Worm (Caenorhabditis elegans) whole organism, dauer: ENCODE data around the gene tank-1.

Experiments
- unc-62 ChIP-seq: sonication (generic microtip); optimal IDR thresholded peaks from 2 replicates; lab custom pipeline; 2017; ENCODE audit warnings: missing biosample characterization, missing genetic modification reagents, missing genetic modification characterization

Gene tank-1

ce11 chrV:1285657-1286123 lies at the start of gene tank-1:
Gene tank-1, minus strand, starts transcription at chrV:1285707.
- no peak for TF ChIP-seq unc-62 (GFP tag; lab: Kevin White, UChicago)

ce11 chrV:1327317-1327716 lies 41.8 kb upstream of the tank-1 start:
- no peak for TF ChIP-seq unc-62 (GFP tag; lab: Kevin White, UChicago)

DNA sequence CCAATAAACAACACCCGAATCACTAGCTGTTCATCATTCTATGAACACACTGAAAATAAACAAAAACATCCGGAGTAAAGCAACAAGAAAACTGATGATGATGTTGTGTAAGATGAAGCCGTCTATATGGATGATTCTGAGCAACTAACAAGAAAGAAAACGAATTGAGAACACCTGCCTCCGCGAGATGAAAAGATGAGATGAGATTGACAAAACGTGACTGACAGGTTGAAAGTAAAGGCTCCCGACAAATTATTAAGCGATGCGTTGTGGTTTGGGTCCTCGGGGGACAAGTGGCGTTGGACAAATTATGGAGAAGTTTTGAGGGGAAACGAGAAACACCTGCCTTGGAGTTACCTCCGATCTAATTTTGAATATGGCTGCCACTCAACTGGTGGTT lies 40.6 kb upstream of the tank-1 start:
- TF ChIP-seq unc-62 (GFP tag; lab: Kevin White, UChicago): no peak

DNA sequence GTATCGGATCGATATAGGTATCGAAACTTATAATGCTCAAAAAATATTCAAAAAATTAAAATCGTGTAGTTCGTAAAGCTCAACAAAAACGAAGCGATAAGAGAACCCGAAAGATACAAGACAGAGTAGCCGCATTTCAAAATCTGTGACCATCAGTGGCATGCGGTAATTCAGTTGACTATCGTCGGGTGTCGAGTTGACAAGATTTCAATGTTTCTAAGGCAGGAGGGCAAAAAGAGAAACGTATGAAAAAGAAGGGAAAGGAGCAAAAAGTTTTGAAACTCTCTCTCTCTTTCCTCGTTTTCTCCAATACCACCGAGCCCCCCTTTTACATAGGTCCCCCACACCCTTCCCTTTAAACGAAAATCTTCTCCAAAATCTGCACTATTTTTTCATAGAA lies 36.3 kb upstream of the tank-1 start:
- no peak for TF ChIP-seq unc-62 (GFP tag; lab: Kevin White, UChicago)

ce11 chrV:1317869-1318354 lies 32.4 kb upstream of the tank-1 start, which contains the start of gene F16B3.3:
Gene F16B3.3, minus strand, starts transcription at chrV:1317919.
- TF ChIP-seq unc-62 (GFP tag; lab: Kevin White, UChicago): no peak

- TF ChIP-seq unc-62 (GFP tag; lab: Kevin White, UChicago): no peak
Observed at ce11 chrV:1314819-1315218, 29.3 kb upstream of the tank-1 start, which contains the start of gene F16B3.2. Gene F16B3.2, plus strand, starts transcription at chrV:1315119.

DNA sequence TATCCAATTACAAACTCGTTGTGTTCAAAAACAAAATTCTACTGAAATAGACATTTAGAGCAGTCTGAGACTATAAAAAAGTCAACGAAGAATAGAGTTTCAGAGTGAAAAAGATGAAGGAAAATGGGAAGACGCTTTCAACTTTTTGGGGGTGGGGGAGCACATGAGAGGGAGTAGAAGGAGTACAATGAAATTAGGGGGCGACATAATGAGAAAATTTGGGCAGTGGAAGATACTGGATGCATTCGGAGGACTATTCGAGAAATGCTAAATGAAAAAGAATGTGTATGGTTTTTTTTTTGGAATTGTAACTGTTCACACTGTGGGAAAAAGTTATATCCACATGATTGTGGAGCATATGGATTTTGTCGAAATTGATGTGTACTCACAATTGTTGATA lies 27.8 kb upstream of the tank-1 start:
- no peak for TF ChIP-seq unc-62 (GFP tag; lab: Kevin White, UChicago)

DNA sequence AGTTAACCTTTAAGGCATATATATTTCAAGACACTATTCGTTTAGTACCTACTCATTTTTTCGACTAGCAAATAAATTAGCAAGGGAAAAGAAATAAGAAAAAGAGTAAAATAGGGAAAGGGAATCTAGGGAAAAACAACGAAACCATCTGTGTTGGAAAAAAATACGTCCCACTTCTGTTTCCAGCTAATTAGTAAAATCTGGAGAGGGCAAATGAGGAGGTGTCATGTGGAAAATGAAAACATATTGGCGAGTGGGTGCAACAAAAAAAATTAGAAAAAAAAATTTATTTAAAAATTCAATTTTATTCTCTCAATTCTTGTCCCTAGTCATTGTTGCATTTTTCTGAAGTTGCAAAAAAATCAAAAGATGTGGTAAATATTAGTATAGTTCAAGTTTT lies 22.2 kb upstream of the tank-1 start:
- no peak for TF ChIP-seq unc-62 (GFP tag; lab: Kevin White, UChicago)

ce11 chrV:1305846-1306245 lies 20.3 kb upstream of the tank-1 start:
- TF ChIP-seq unc-62 (GFP tag; lab: Kevin White, UChicago): no peak

- no peak for TF ChIP-seq unc-62 (GFP tag; lab: Kevin White, UChicago)
Observed at ce11 chrV:1302090-1302489, 16.6 kb upstream of the tank-1 start.

- TF ChIP-seq unc-62 (GFP tag; lab: Kevin White, UChicago): no peak
Observed at ce11 chrV:1299232-1299631, 13.7 kb upstream of the tank-1 start, which contains the start of gene egl-2. Gene egl-2, minus strand, starts transcription at chrV:1299332.

DNA sequence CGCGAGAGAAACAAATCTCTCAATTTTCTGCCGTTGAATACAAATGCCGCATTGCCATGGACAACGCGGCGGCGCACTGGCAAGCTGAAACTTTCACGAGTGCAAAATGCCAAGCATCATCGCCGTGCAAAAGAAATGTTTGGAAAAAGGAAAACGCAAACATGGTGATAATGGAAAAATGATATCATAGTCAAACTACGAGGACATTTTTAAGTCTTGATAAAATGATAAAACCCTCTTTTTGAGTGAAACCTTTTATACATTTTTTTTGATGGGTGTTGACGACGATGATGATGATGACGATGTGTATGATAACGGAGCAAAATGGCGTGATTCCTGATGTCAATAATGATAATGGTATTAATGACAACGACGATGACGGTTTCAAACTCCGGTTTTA lies 1.8 kb upstream of the tank-1 start:
- TF ChIP-seq unc-62 (GFP tag; lab: Kevin White, UChicago): no peak

ce11 chrV:1278529-1278928 lies 7.0 kb downstream of the tank-1 start:
- TF ChIP-seq unc-62 (GFP tag; lab: Kevin White, UChicago): no peak

- TF ChIP-seq unc-62 (GFP tag; lab: Kevin White, UChicago): no peak
Observed at ce11 chrV:1277926-1278325, 7.6 kb downstream of the tank-1 start.

- TF ChIP-seq unc-62 (GFP tag; lab: Kevin White, UChicago): no peak
Observed at ce11 chrV:1275924-1276323, 9.6 kb downstream of the tank-1 start, which contains the start of gene Y75B7B.2. Gene Y75B7B.2, minus strand, starts transcription at chrV:1276024.

DNA sequence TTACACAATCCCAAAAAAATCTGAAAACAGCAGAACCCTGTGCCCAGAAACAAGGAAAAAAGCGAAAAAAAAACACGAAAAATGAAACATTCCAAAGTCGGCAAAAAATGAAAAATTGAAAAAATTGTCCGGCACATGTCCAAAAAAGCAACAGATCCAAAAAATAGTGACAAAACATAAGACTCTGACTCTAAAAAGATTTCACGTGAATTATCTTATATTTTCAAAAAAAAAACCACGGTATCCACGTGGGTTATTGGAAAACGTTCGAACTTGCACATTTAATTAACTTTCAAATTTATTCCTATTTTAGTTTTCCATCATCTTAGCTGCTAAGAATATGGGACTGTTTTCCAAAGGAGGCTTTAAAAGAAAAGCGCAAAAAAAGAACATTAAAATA lies 14.9 kb downstream of the tank-1 start, which contains the start of gene Y75B7B.1:
Gene Y75B7B.1, plus strand, starts transcription at position 301 of the 400 bp plus-strand sequence.
- no peak for TF ChIP-seq unc-62 (GFP tag; lab: Kevin White, UChicago)

- TF ChIP-seq unc-62 (GFP tag; lab: Kevin White, UChicago): no peak
Observed at ce11 chrV:1266540-1266939, 19.0 kb downstream of the tank-1 start.
